Worm (Caenorhabditis elegans): ENCODE measurements around the gene T09F3.5.
A peak's percentile ranks its signal among the peaks of the same experiment; 100 is the strongest.

Gene T09F3.5

DNA sequence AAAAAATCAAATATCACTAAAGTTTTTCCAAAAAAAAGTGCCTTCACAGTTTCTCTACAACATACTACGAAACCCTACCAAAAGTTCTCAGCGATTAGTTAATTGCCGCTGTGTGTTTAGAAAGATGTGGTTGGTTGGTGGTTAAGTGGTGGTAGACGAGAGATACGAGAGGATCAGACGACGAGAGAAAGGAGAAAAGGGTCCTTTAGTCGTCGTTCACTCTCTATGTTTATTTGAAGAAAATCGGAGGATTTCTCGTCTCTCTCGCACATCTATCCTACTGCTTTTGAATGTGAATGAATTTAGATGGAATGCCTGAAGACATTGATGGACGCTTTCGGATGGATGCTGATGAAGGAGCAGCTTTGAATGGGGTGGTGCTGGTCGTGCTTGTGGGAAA lies 25.9 kb upstream of the T09F3.5 start:
- TF ChIP-seq tbx-37 (GFP tag; conservative IDR thresholded peaks at IDR 0.05) (no peak), hmg-4 (GFP tag; optimal IDR thresholded peaks at IDR 0.05) (peak; percentile 72), F13C5.2 (tag; optimal IDR thresholded peaks at IDR 0.05) (peak; percentile 33)

DNA sequence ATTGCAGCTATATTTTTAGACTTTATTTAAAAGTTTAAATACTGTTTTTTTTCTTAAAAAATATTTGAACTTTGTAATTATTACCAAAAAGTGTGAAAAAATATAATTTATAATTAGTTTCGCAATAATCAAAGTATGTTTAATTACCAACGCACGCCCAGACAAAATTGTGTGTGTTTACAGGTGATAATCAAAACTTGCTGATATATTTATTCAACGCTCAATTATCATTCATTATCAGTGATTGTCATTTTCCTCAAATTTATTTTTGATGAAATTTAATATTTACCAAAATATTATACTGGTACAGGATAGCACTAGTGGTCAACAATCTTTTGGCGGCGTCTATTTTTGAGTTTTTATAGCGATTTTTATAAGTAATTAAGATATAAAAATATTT lies 23.7 kb upstream of the T09F3.5 start:
- TF ChIP-seq hmbx-1 (tag; optimal IDR thresholded peaks at IDR 0.05) (no peak), ceh-36 (tag; optimal IDR thresholded peaks at IDR 0.05) (no peak), tbx-37 (GFP tag; conservative IDR thresholded peaks at IDR 0.05) (no peak), hnd-1 (tag; optimal IDR thresholded peaks at IDR 0.05) (no peak)

DNA sequence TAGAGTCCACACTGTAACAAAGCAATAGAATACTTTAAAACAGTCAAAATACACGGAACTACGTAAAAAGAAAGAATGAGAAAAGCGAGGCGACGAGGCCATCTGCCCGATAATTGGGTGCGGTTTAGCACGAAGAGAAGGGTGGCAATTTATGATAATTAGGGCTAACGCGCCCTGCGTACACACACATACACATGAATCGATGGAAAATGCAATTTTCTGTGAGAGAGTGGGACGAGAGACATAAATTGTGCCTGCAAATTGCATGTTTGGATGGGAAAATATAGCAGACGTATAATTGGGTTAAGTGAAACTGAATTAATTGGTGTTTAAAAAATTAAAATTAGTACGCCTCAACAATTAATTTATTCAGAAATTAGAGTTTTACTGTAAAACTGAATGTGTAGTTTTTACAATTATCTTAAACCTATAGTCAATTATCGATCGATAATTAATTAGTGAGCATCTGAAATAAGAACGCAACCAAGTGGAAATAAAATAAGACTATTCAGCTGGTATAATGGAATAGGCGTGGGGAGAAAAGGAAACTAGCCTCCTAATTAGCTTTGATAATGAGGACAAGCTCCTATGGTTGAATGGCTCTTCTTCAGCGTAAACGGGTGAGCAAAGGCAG lies 23.0 kb upstream of the T09F3.5 start:
- no peak for TF ChIP-seq hmbx-1 (tag; optimal IDR thresholded peaks at IDR 0.05)
- no peak for TF ChIP-seq pes-1 (GFP tag; IDR thresholded peaks at IDR 0.05)
- no peak for TF ChIP-seq ceh-13 (GFP tag; optimal IDR thresholded peaks at IDR 0.05)
- TF ChIP-seq hnd-1 (tag; optimal IDR thresholded peaks at IDR 0.05), result no peak

DNA sequence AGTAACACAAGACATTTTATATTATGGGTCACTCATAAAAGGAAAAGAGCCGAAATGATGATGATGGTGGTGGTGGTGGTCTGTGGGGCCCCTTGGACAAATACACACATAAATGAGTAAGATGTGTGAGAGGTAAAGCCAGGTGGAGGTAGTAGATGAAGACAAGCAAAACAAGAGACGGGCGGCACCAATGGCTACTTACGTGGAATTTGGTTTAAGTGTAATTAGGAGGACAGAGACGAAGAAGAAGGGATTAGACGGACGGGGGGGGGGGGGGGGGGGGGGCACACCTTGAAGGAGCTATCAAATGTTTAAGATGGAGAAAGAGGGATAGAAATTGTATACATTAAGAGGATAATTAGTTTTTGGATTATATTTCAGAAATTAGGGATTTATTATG lies 21.9 kb upstream of the T09F3.5 start:
- TF ChIP-seq scrt-1 (GFP tag; IDR thresholded peaks at IDR 0.05) (no peak), F13C5.2 (tag; optimal IDR thresholded peaks at IDR 0.05) (no peak), B0310.2 (tag; optimal IDR thresholded peaks at IDR 0.05) (no peak), ceh-13 (GFP tag; optimal IDR thresholded peaks at IDR 0.05) (no peak), ceh-36 (tag; optimal IDR thresholded peaks at IDR 0.05) (peak; percentile 50), sea-1 (GFP tag; conservative IDR thresholded peaks at IDR 0.05) (no peak), tbx-37 (GFP tag; conservative IDR thresholded peaks at IDR 0.05) (no peak), tbx-11 (GFP tag; IDR thresholded peaks at IDR 0.05) (no peak), hmg-4 (GFP tag; optimal IDR thresholded peaks at IDR 0.05) (peak; percentile 7), hmbx-1 (tag; optimal IDR thresholded peaks at IDR 0.05) (no peak), ets-7 (tag; optimal IDR thresholded peaks at IDR 0.05) (no peak), hnd-1 (tag; optimal IDR thresholded peaks at IDR 0.05) (no peak), pes-1 (GFP tag; IDR thresholded peaks at IDR 0.05) (no peak), tra-4 (tag; optimal IDR thresholded peaks at IDR 0.05) (no peak)

DNA sequence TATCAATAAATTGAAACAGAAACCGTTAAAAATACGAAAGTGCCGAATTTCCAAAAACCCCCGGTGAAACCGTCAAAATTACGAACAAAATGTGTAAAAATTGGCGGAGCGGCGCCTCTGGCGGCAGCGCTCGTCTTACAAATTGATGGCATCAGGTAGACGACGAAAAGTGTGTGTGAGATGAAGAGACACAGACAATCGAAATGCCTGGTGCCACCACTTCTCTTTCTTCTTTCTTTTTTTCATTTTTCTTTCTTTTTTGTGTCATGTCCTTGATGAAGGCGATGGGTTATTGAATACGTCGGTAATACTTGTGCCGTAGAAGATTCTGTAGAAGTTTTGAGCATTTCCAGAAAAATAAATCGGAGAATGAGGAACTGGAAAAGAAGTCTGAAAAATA lies 18.8 kb upstream of the T09F3.5 start:
- TF ChIP-seq pes-1 (GFP tag; IDR thresholded peaks at IDR 0.05) (no peak), ceh-13 (GFP tag; optimal IDR thresholded peaks at IDR 0.05) (no peak), sea-1 (GFP tag; conservative IDR thresholded peaks at IDR 0.05) (no peak), scrt-1 (GFP tag; IDR thresholded peaks at IDR 0.05) (no peak), B0310.2 (tag; optimal IDR thresholded peaks at IDR 0.05) (no peak), hmbx-1 (tag; optimal IDR thresholded peaks at IDR 0.05) (no peak), aly-1 (tag; optimal IDR thresholded peaks at IDR 0.05) (no peak), tra-4 (tag; optimal IDR thresholded peaks at IDR 0.05) (no peak), hmg-4 (GFP tag; optimal IDR thresholded peaks at IDR 0.05) (no peak), F13C5.2 (tag; optimal IDR thresholded peaks at IDR 0.05) (no peak), ets-7 (tag; optimal IDR thresholded peaks at IDR 0.05) (no peak), tbx-37 (GFP tag; conservative IDR thresholded peaks at IDR 0.05) (no peak), hnd-1 (tag; optimal IDR thresholded peaks at IDR 0.05) (no peak), ama-1 (optimal IDR thresholded peaks at IDR 0.05) (no peak), flt-1 (GFP tag; IDR thresholded peaks at IDR 0.05) (no peak), tbx-11 (GFP tag; IDR thresholded peaks at IDR 0.05) (no peak), ceh-36 (tag; optimal IDR thresholded peaks at IDR 0.05) (no peak)

DNA sequence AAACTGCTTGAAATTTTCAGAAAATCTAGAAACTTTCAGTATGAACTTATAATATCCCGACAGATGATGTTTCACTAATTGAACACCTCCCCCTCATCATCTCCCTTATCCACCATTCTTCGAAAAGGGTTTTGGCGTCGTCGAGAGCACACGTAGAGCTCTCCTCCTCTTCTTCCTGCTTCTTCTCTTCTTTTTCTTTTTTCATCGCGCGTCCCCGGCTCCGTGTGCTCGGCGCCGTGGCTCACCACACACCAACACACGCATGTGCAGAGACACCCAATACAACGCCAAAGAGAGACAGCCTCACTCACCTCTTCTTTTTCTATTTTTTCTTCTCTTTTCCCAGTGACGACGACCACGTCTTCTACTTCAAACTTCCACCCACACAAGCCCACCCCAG lies 17.1 kb upstream of the T09F3.5 start:
- no peak for TF ChIP-seq F13C5.2 (tag; optimal IDR thresholded peaks at IDR 0.05)
- TF ChIP-seq ceh-36 (tag; optimal IDR thresholded peaks at IDR 0.05), result no peak
- TF ChIP-seq scrt-1 (GFP tag; IDR thresholded peaks at IDR 0.05), result no peak
- no peak for TF ChIP-seq tbx-11 (GFP tag; IDR thresholded peaks at IDR 0.05)
- TF ChIP-seq B0310.2 (tag; optimal IDR thresholded peaks at IDR 0.05), result no peak
- TF ChIP-seq sea-1 (GFP tag; conservative IDR thresholded peaks at IDR 0.05), result no peak
- no peak for TF ChIP-seq hmbx-1 (tag; optimal IDR thresholded peaks at IDR 0.05)
- no peak for TF ChIP-seq ceh-13 (GFP tag; optimal IDR thresholded peaks at IDR 0.05)
- no peak for TF ChIP-seq tbx-37 (GFP tag; conservative IDR thresholded peaks at IDR 0.05)
- TF ChIP-seq ets-7 (tag; optimal IDR thresholded peaks at IDR 0.05), result no peak
- TF ChIP-seq hmg-4 (GFP tag; optimal IDR thresholded peaks at IDR 0.05), result no peak
- TF ChIP-seq hnd-1 (tag; optimal IDR thresholded peaks at IDR 0.05), result no peak
- no peak for TF ChIP-seq tra-4 (tag; optimal IDR thresholded peaks at IDR 0.05)
- no peak for TF ChIP-seq ama-1 (optimal IDR thresholded peaks at IDR 0.05)
- no peak for TF ChIP-seq pes-1 (GFP tag; IDR thresholded peaks at IDR 0.05)
- TF ChIP-seq aly-1 (tag; optimal IDR thresholded peaks at IDR 0.05), result no peak

DNA sequence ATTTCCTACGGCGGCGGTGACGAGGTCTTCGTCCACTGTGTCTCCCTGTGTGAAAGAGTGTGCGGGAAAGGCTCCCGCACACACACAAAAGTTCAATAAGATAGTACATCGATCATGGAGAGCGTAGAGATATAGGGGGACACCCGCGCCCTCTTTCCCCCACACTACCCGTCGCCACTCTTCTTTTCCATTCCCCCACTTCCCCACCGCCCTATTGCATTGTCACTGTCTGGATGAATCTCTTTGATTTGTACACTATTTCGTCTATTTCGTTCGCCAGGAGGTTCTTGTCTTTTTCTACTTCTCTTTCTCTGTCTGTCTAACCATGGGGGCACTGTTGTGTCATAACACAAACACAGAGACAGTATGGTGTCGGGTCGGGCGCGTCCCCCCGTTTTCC lies 14.4 kb upstream of the T09F3.5 start:
- TF ChIP-seq hmg-4 (GFP tag; optimal IDR thresholded peaks at IDR 0.05), result peak; percentile 39
- peak; percentile 7 for TF ChIP-seq B0310.2 (tag; optimal IDR thresholded peaks at IDR 0.05)
- no peak for TF ChIP-seq hnd-1 (tag; optimal IDR thresholded peaks at IDR 0.05)
- peak; percentile 10 for TF ChIP-seq F13C5.2 (tag; optimal IDR thresholded peaks at IDR 0.05)

DNA sequence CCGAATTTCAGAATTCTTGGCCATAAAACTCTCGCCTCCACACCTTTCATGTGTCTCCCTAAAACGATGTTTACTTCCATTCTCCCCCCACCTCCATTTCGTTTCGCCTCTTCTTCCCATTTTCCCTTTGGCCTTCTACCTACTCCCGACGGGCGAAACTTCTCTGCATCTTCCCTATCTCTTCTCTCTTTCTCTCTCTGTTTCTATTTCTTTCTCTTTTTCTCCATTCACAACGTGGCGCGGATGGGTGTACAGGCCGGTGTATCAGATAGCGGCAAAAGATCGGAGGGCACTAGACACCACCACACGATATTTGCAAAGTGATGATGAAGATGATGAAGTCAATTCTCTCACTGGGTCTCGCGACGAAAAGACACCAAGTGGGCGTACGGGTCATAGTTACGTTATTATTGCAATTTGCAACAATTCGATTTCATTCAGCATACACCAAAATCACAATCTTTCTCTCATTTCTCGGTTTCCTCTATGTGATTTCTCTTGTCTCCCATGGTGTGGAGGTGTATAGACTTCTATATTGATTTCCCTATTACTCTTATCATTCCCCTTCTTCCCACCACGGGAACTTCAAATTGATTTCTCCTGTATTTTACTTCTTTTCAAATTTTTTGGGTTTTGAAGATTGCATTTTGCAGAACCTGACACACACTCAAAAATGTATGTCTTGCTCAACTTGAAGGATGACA lies 11.8 kb upstream of the T09F3.5 start, which contains the start of gene ztf-27:
TSS of gene ztf-27 (plus strand) at position 654 of the 704 bp plus-strand sequence.
- TF ChIP-seq sea-1 (GFP tag; conservative IDR thresholded peaks at IDR 0.05), result no peak
- TF ChIP-seq hmg-4 (GFP tag; optimal IDR thresholded peaks at IDR 0.05), result peak; percentile 33
- TF ChIP-seq ceh-13 (GFP tag; optimal IDR thresholded peaks at IDR 0.05), result no peak
- no peak for TF ChIP-seq B0310.2 (tag; optimal IDR thresholded peaks at IDR 0.05)
- TF ChIP-seq tbx-11 (GFP tag; IDR thresholded peaks at IDR 0.05), result no peak
